Worm (Caenorhabditis elegans) whole organism, early embryonic: ENCODE results near the gene gnrr-4.

ENCODE experiments used
- F13C5.2 ChIP-seq: sonication (generic microtip); optimal IDR thresholded peaks from 2 replicates; lab custom pipeline; 2017; ENCODE audit warnings: mild to moderate bottlenecking, missing genetic modification characterization, inconsistent platforms, missing compliant biosample characterization
- ama-1 ChIP-seq: fragments of 150-350 bp; optimal IDR thresholded peaks from 2 replicates; lab custom pipeline; 2014
- ceh-13 ChIP-seq: fragments of 200-800 bp; sonication (Bioruptor generic); optimal IDR thresholded peaks from 2 replicates; lab custom pipeline; 2018; ENCODE audit warnings: mild to moderate bottlenecking, missing genetic modification characterization, missing compliant biosample characterization
- ceh-36 ChIP-seq: sonication (generic microtip); optimal IDR thresholded peaks from 2 replicates; lab custom pipeline; 2016; ENCODE audit warnings: missing genetic modification characterization, inconsistent platforms, missing compliant biosample characterization
- ets-7 ChIP-seq: sonication (generic microtip); optimal IDR thresholded peaks from 2 replicates; lab custom pipeline; 2016; ENCODE audit warnings: missing genotype, missing genetic modification characterization, missing compliant biosample characterization
- hmbx-1 ChIP-seq: sonication (generic microtip); optimal IDR thresholded peaks from 2 replicates; lab custom pipeline; 2016; ENCODE audit warnings: mild to moderate bottlenecking, missing genetic modification characterization, missing compliant biosample characterization
- tbx-11 ChIP-seq: fragments of 200-800 bp; sonication (Bioruptor generic); IDR thresholded peaks from 2 replicates; pipeline ENCODE4 v1.3.6; 2022; ENCODE audit warnings: missing genetic modification characterization, missing compliant biosample characterization
- tra-4 ChIP-seq: sonication (generic microtip); optimal IDR thresholded peaks from 2 replicates; lab custom pipeline; 2017; ENCODE audit warnings: missing genetic modification characterization, missing compliant biosample characterization

ce11 chrX:5715369-5715768 is 27.7 kb downstream of the gnrr-4 start:
- TF ChIP-seq tra-4 (tag; lab: Kevin White, UChicago) (no peak), tbx-11 (GFP tag; lab: Robert Waterston, UW) (no peak), ama-1 (lab: Kevin White, UChicago) (no peak), ceh-36 (no peak), F13C5.2 (tag; lab: Kevin White, UChicago) (no peak), hmbx-1 (tag; lab: Kevin White, UChicago) (no peak), ets-7 (tag; lab: Kevin White, UChicago) (no peak), ceh-13 (GFP tag; lab: Kevin White, UChicago) (no peak)
